Fruit fly (Drosophila melanogaster) whole organism, wandering third instar larva: Measurements from ENCODE around the gene Cdc5.

Source experiments
- Abd-B ChIP-seq: fragments of >200 bp; optimal IDR thresholded peaks from 2 replicates; lab custom pipeline; 2017; ENCODE audit warnings: missing biosample characterization, missing genetic modification characterization
- CG32264 ChIP-seq: fragments of 200-800 bp; sonication (Bioruptor generic); optimal IDR thresholded peaks from 2 replicates; lab custom pipeline; 2016; ENCODE audit warnings: missing biosample characterization, missing genetic modification characterization
- CG9705 ChIP-seq: fragments of 200-800 bp; sonication (Bioruptor generic); optimal IDR thresholded peaks from 2 replicates; lab custom pipeline; 2018; ENCODE audit warnings: missing biosample characterization, mild to moderate bottlenecking, missing genetic modification characterization
- Dif ChIP-seq: fragments of 200-275, 200-300 bp; sonication (Bioruptor generic); optimal IDR thresholded peaks from 2 replicates; lab custom pipeline; 2018; ENCODE audit warnings: missing biosample characterization, missing genetic modification characterization; ENCODE audit not compliant: partially characterized antibody
- GATAd ChIP-seq: sonication (Bioruptor generic); optimal IDR thresholded peaks from 2 replicates; lab custom pipeline; 2016; ENCODE audit warnings: missing biosample characterization, missing genetic modification characterization
- HLH106 ChIP-seq: fragments of 200-800 bp; optimal IDR thresholded peaks from 3 replicates; lab custom pipeline; 2019; ENCODE audit warnings: missing biosample characterization, mild to moderate bottlenecking, missing genetic modification characterization, moderate library complexity
- Hnf4 ChIP-seq: fragments of 200-800 bp; sonication (Bioruptor generic); optimal IDR thresholded peaks from 2 replicates; lab custom pipeline; 2016; ENCODE audit warnings: missing biosample characterization, mild to moderate bottlenecking, missing genetic modification characterization
- Hr78 ChIP-seq: fragments of >200 bp; optimal IDR thresholded peaks from 2 replicates; lab custom pipeline; 2017; ENCODE audit warnings: missing biosample characterization, missing genetic modification characterization
- Jra ChIP-seq: sonication (Bioruptor generic); optimal IDR thresholded peaks from 2 replicates; lab custom pipeline; 2016; ENCODE audit warnings: missing biosample characterization, missing genetic modification characterization
- Mio ChIP-seq: sonication (Bioruptor generic); optimal IDR thresholded peaks from 2 replicates; lab custom pipeline; 2016; ENCODE audit warnings: missing biosample characterization, missing genetic modification characterization
- Myc ChIP-seq: fragments of >200 bp; optimal IDR thresholded peaks from 2 replicates; lab custom pipeline; 2017
- N ChIP-seq: fragments of >200 bp; optimal IDR thresholded peaks from 2 replicates; lab custom pipeline; 2018; ENCODE audit warnings: missing biosample characterization, missing external identifiers, missing genetic modification characterization
- OdsH ChIP-seq: fragments of 200-800 bp; sonication (Bioruptor generic); optimal IDR thresholded peaks from 2 replicates; lab custom pipeline; 2016; ENCODE audit warnings: missing biosample characterization, mild to moderate bottlenecking, missing genetic modification characterization
- Rel ChIP-seq, 2 experiments: fragments of 200-800 bp; sonication (Bioruptor generic) in 1 of 2; optimal IDR thresholded peaks; 2 replicates in 1 of 2; 3 replicates in 1 of 2; lab custom pipeline; 2016 to 2019; ENCODE audit warnings: mild to moderate bottlenecking in 2 of 2, missing biosample characterization in 2 of 2, missing genetic modification characterization in 2 of 2, moderate library complexity in 1 of 2
- Sp1 ChIP-seq: fragments of 200-800 bp; sonication (Bioruptor generic); optimal IDR thresholded peaks from 3 replicates; lab custom pipeline; 2019; ENCODE audit warnings: missing biosample characterization, mild to moderate bottlenecking, missing genetic modification characterization, moderate library complexity
- Vsx2 ChIP-seq: fragments of 200-300, 225-300 bp; sonication (Bioruptor generic); optimal IDR thresholded peaks from 2 replicates; lab custom pipeline; 2018; ENCODE audit warnings: missing biosample characterization, missing genetic modification characterization; ENCODE audit not compliant: partially characterized antibody
- br ChIP-seq: fragments of 200-800 bp; sonication (Bioruptor generic); optimal IDR thresholded peaks from 2 replicates; lab custom pipeline; 2016; ENCODE audit warnings: missing biosample characterization, missing genetic modification characterization
- brk ChIP-seq: fragments of 200-800 bp; sonication (Bioruptor generic); optimal IDR thresholded peaks from 2 replicates; lab custom pipeline; 2016; ENCODE audit warnings: missing biosample characterization, mild to moderate bottlenecking, missing genetic modification characterization
- dl ChIP-seq, 2 experiments: fragments of 175-275, 200-275 bp in 1 of 2; fragments of 200-275 bp in 1 of 2; sonication (Bioruptor generic); optimal IDR thresholded peaks; lab custom pipeline; 2018; ENCODE audit warnings: mild to moderate bottlenecking in 2 of 2, missing biosample characterization in 2 of 2, missing genetic modification characterization in 2 of 2, moderate library complexity in 2 of 2; ENCODE audit not compliant: partially characterized antibody in 2 of 2, insufficient read depth in 1 of 2
- dmrt93B ChIP-seq: fragments of 200-800 bp; sonication (Bioruptor generic); optimal IDR thresholded peaks from 2 replicates; lab custom pipeline; 2018; ENCODE audit warnings: missing biosample characterization, mild to moderate bottlenecking, missing genetic modification characterization
- dsf ChIP-seq: sonication (Bioruptor generic); optimal IDR thresholded peaks from 2 replicates; lab custom pipeline; 2016; ENCODE audit warnings: missing biosample characterization, missing genetic modification characterization, borderline replicate concordance
- ey ChIP-seq: fragments of 200-800 bp; sonication (Bioruptor generic); optimal IDR thresholded peaks from 2 replicates; lab custom pipeline; 2016; ENCODE audit warnings: missing biosample characterization, missing genetic modification characterization
- foxo ChIP-seq, 2 experiments: fragments of 200-800 bp; sonication (Bioruptor generic); optimal IDR thresholded peaks; 2 replicates in 1 of 2; 3 replicates in 1 of 2; lab custom pipeline; 2016 to 2017; ENCODE audit warnings: missing biosample characterization in 2 of 2, missing genetic modification characterization in 2 of 2
- fru ChIP-seq: fragments of 200-800 bp; sonication (Bioruptor generic); optimal IDR thresholded peaks from 3 replicates; lab custom pipeline; 2016; ENCODE audit warnings: missing biosample characterization, mild to moderate bottlenecking, missing genetic modification characterization
- h ChIP-seq: fragments of 200-800 bp; sonication (Bioruptor generic); optimal IDR thresholded peaks from 3 replicates; lab custom pipeline; 2016; ENCODE audit warnings: missing biosample characterization, mild to moderate bottlenecking, missing genetic modification characterization
- jim ChIP-seq: fragments of 175-275, 200-325 bp; sonication (Bioruptor generic); optimal IDR thresholded peaks from 2 replicates; lab custom pipeline; 2016; ENCODE audit warnings: missing biosample characterization, mild to moderate bottlenecking, missing genetic modification characterization
- lola ChIP-seq: fragments of >200 bp; optimal IDR thresholded peaks from 2 replicates; lab custom pipeline; 2017; ENCODE audit warnings: missing biosample characterization, missing genetic modification characterization
- pan ChIP-seq: fragments of >200 bp; optimal IDR thresholded peaks from 2 replicates; lab custom pipeline; 2017
- rgr ChIP-seq: fragments of 200-800 bp; sonication (Bioruptor generic); optimal IDR thresholded peaks from 3 replicates; lab custom pipeline; 2016; ENCODE audit warnings: missing biosample characterization, mild to moderate bottlenecking, missing genetic modification characterization
- sage ChIP-seq: fragments of 200-800 bp; sonication (Bioruptor generic); optimal IDR thresholded peaks from 2 replicates; lab custom pipeline; 2016; ENCODE audit warnings: missing biosample characterization, mild to moderate bottlenecking, missing genetic modification characterization
- sv ChIP-seq: fragments of 200-800 bp; sonication (Bioruptor generic); optimal IDR thresholded peaks from 3 replicates; lab custom pipeline; 2016; ENCODE audit warnings: missing biosample characterization, missing genetic modification characterization
- tai ChIP-seq: sonication (Bioruptor generic); optimal IDR thresholded peaks from 2 replicates; lab custom pipeline; 2016; ENCODE audit warnings: missing biosample characterization, missing genetic modification characterization
- usp ChIP-seq: fragments of >200 bp; optimal IDR thresholded peaks from 2 replicates; lab custom pipeline; 2017; ENCODE audit warnings: missing biosample characterization, missing genetic modification characterization
- woc ChIP-seq: sonication (Bioruptor generic); optimal IDR thresholded peaks from 2 replicates; lab custom pipeline; 2016; ENCODE audit warnings: missing biosample characterization, mild to moderate bottlenecking, missing genetic modification characterization

Gene Cdc5

dm6 chr3L:346656-347640, 14.2 kb downstream of the Cdc5 start, which contains the start of gene mth:
mth (minus strand) TSS chr3L:346957.
- peak; percentile 38 for TF ChIP-seq br (GFP tag; lab: Kevin White, UChicago)
- peak; percentile 28 for TF ChIP-seq brk
- TF ChIP-seq h (GFP tag; lab: Kevin White, UChicago): peak; percentile 37
- TF ChIP-seq OdsH (GFP tag; lab: Kevin White, UChicago): no peak
- peak; percentile 53 for TF ChIP-seq fru (GFP tag; lab: Kevin White, UChicago)
- peak; percentile 16 for TF ChIP-seq Rel (GFP tag; optimal IDR thresholded peaks at IDR 0.05; lab: Kevin White, UChicago)
- TF ChIP-seq Rel (tag; optimal IDR thresholded peaks at IDR 0.05; lab: Kevin White, UChicago): peak; percentile 25
- TF ChIP-seq Vsx2 (GFP tag; lab: Kevin White, UChicago): no peak
- no peak for TF ChIP-seq jim (GFP tag; lab: Kevin White, UChicago)
- TF ChIP-seq dsf (GFP tag; lab: Kevin White, UChicago): peak; percentile 60
- peak in 1 of 2 experiments; percentile 62 for TF ChIP-seq foxo (GFP tag; optimal IDR thresholded peaks at IDR 0.05; lab: Kevin White, UChicago)
- TF ChIP-seq Hnf4 (GFP tag; lab: Kevin White, UChicago): peak; percentile 63
- peak; percentile 42 for TF ChIP-seq Hr78 (GFP tag; lab: Kevin White, UChicago)
- TF ChIP-seq ey (GFP tag; lab: Kevin White, UChicago): peak; percentile 20
- peak; percentile 61 for TF ChIP-seq Jra
- TF ChIP-seq rgr (GFP tag; lab: Kevin White, UChicago): peak; percentile 44
- TF ChIP-seq usp (GFP tag; lab: Kevin White, UChicago): no peak
- TF ChIP-seq woc (GFP tag; lab: Kevin White, UChicago): peak; percentile 73
- no peak for TF ChIP-seq tai (GFP tag; lab: Kevin White, UChicago)
- TF ChIP-seq N (GFP tag; lab: Kevin White, UChicago): peak; percentile 75
- peak; percentile 22 for TF ChIP-seq CG32264
- no peak for TF ChIP-seq pan
- no peak for TF ChIP-seq Mio
- peak; percentile 47 for TF ChIP-seq CG9705
- TF ChIP-seq dmrt93B: peak; percentile 6
- peak; percentile 41 for TF ChIP-seq Sp1 (GFP tag; lab: Kevin White, UChicago)
- TF ChIP-seq HLH106 (tag; lab: Kevin White, UChicago): peak; percentile 62
- TF ChIP-seq GATAd (GFP tag; lab: Kevin White, UChicago): no peak
- peak; percentile 21 for TF ChIP-seq sv (GFP tag; lab: Kevin White, UChicago)

DNA sequence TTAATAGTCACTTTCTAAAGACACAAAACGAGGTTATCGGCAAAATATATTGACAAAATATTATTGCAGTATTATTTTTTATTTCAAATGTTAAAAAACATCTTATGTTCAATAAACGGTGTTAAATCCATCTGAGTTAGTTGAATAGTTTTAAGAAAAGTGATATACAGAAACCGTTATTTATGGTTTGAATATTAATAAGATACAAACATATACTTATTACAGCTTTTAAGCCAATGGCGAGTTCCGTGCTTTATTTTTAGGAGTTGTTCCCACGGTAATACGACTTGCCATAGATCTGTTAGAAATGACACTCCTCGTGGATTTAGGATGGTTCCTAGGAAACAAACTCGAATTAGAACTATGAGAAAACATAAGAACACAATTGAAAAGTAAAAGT, 17.9 kb downstream of the Cdc5 start:
- peak; percentile 12 for TF ChIP-seq tai (GFP tag; lab: Kevin White, UChicago)
- no peak for TF ChIP-seq br (GFP tag; lab: Kevin White, UChicago)
- TF ChIP-seq Dif (GFP tag; lab: Kevin White, UChicago): no peak

DNA sequence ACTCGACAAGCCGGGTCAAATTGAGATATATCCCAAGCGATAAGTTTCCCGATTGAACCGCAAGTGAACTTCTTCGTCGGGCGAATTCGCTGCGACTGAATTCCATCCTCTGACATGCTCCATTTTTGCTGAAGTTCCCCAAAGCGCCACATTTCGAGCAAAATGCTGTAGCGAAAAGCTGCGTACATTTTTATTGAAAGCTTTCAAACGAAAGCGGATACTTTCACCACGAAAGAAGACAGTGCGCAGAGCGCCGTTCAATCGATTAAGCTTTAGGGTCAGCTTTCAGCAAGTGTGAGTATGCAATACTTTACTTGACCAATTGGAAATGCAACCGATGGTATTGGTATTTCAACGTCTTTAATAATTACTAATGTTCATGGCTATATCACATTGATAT, 18.3 kb downstream of the Cdc5 start, which contains the start of gene mthl10:
TSS of gene mthl10 (minus strand) at position 77 of the 400 bp plus-strand sequence.
- TF ChIP-seq Hnf4 (GFP tag; lab: Kevin White, UChicago) (no peak), dl (GFP tag; optimal IDR thresholded peaks at IDR 0.05; lab: Kevin White, UChicago; ENCODE audit: insufficient read depth in 1 of 2, partially characterized antibody in 2 of 2) (no peak), pan (no peak), br (GFP tag; lab: Kevin White, UChicago) (no peak), N (GFP tag; lab: Kevin White, UChicago) (no peak), jim (GFP tag; lab: Kevin White, UChicago) (no peak), CG9705 (no peak), woc (GFP tag; lab: Kevin White, UChicago) (no peak), dsf (GFP tag; lab: Kevin White, UChicago) (no peak), brk (no peak), Abd-B (no peak), sv (GFP tag; lab: Kevin White, UChicago) (no peak), foxo (GFP tag; optimal IDR thresholded peaks at IDR 0.05; lab: Kevin White, UChicago) (peak in 1 of 2 experiments; percentile 57), Sp1 (GFP tag; lab: Kevin White, UChicago) (no peak), OdsH (GFP tag; lab: Kevin White, UChicago) (no peak), lola (GFP tag; lab: Kevin White, UChicago) (peak; percentile 73), Jra (no peak), sage (GFP tag; lab: Kevin White, UChicago) (peak; percentile 40), dmrt93B (no peak), Rel (GFP tag; optimal IDR thresholded peaks at IDR 0.05; lab: Kevin White, UChicago) (no peak), Rel (tag; optimal IDR thresholded peaks at IDR 0.05; lab: Kevin White, UChicago) (peak; percentile 49), Myc (lab: Kevin White, UChicago) (peak; percentile 22), ey (GFP tag; lab: Kevin White, UChicago) (no peak)
- TF ChIP-seq, all 38 proteins: peak for 5
